Fruit fly (Drosophila melanogaster): Measurements from ENCODE around the gene CG42446.

- TF ChIP-seq Blimp-1 (GFP tag; optimal IDR thresholded peaks at IDR 0.05) (no peak), CG7368 (GFP tag; optimal IDR thresholded peaks at IDR 0.05) (no peak)
Measured at dm6 chr3R:16340610-16341009, 19.3 kb downstream of the CG42446 start.
